Fruit fly (Drosophila melanogaster) whole organism, wandering third instar larva: ENCODE measurements around the gene Pmi.

ENCODE experiments used
- CG9705 ChIP-seq: fragments of 200-800 bp; sonication (Bioruptor generic); optimal IDR thresholded peaks from 2 replicates; lab custom pipeline; 2018; ENCODE audit warnings: missing biosample characterization, mild to moderate bottlenecking, missing genetic modification characterization
- HLH106 ChIP-seq: fragments of 200-800 bp; optimal IDR thresholded peaks from 3 replicates; lab custom pipeline; 2019; ENCODE audit warnings: missing biosample characterization, mild to moderate bottlenecking, missing genetic modification characterization, moderate library complexity
- Hr78 ChIP-seq: fragments of >200 bp; optimal IDR thresholded peaks from 2 replicates; lab custom pipeline; 2017; ENCODE audit warnings: missing biosample characterization, missing genetic modification characterization
- Vsx2 ChIP-seq: fragments of 200-300, 225-300 bp; sonication (Bioruptor generic); optimal IDR thresholded peaks from 2 replicates; lab custom pipeline; 2018; ENCODE audit warnings: missing biosample characterization, missing genetic modification characterization; ENCODE audit not compliant: partially characterized antibody
- brk ChIP-seq: fragments of 200-800 bp; sonication (Bioruptor generic); optimal IDR thresholded peaks from 2 replicates; lab custom pipeline; 2016; ENCODE audit warnings: missing biosample characterization, mild to moderate bottlenecking, missing genetic modification characterization
- ey ChIP-seq: fragments of 200-800 bp; sonication (Bioruptor generic); optimal IDR thresholded peaks from 2 replicates; lab custom pipeline; 2016; ENCODE audit warnings: missing biosample characterization, missing genetic modification characterization
- psq ChIP-seq: fragments of 200-800 bp; sonication (Bioruptor generic); optimal IDR thresholded peaks from 3 replicates; lab custom pipeline; 2017; ENCODE audit warnings: missing biosample characterization, mild to moderate bottlenecking, missing genetic modification characterization, moderate library complexity
- woc ChIP-seq: sonication (Bioruptor generic); optimal IDR thresholded peaks from 2 replicates; lab custom pipeline; 2016; ENCODE audit warnings: missing biosample characterization, mild to moderate bottlenecking, missing genetic modification characterization

- TF ChIP-seq CG9705 (GFP tag; lab: Kevin White, UChicago) (no peak), psq (GFP tag; lab: Kevin White, UChicago) (no peak), Hr78 (GFP tag; lab: Kevin White, UChicago) (no peak), ey (no peak), HLH106 (no peak), woc (GFP tag; lab: Kevin White, UChicago) (no peak), brk (GFP tag; lab: Kevin White, UChicago) (no peak), Vsx2 (GFP tag; lab: Kevin White, UChicago) (no peak)
These were observed 27.7 kb downstream of the Pmi start for dm6 chr3L:5807370-5808100.
